Worm (Caenorhabditis elegans) whole organism, late embryonic: ENCODE data around the gene fbxa-102.

Experiments used
- ceh-14 ChIP-seq: sonication (generic microtip); optimal IDR thresholded peaks from 2 replicates; lab custom pipeline; 2016; ENCODE audit warnings: missing genotype, missing genetic modification characterization, missing compliant biosample characterization
- hlh-8 ChIP-seq: sonication (generic microtip); optimal IDR thresholded peaks from 2 replicates; lab custom pipeline; 2016; ENCODE audit warnings: missing genotype, missing genetic modification characterization, missing compliant biosample characterization

ce11 chrV:17532686-17533085 lies 39.1 kb upstream of the fbxa-102 start, which contains the start of gene C18D4.3:
- TF ChIP-seq hlh-8 (tag; lab: Kevin White, UChicago) (no peak), ceh-14 (tag; lab: Kevin White, UChicago) (no peak)
